Fruit fly (Drosophila melanogaster) whole organism, prepupa: ENCODE measurements around the gene bgm.
A peak's percentile ranks its signal among the peaks of the same experiment; 100 is the strongest.

Experiments used
- CG10631 ChIP-seq: fragments of 200-800 bp; sonication (Bioruptor generic); optimal IDR thresholded peaks from 2 replicates; lab custom pipeline; 2016; ENCODE audit warnings: missing biosample characterization, missing genetic modification characterization
- CG10669 ChIP-seq: fragments of 200-800 bp; sonication (Bioruptor generic); optimal IDR thresholded peaks from 3 replicates; lab custom pipeline; 2018; ENCODE audit warnings: missing biosample characterization, mild to moderate bottlenecking, missing genetic modification characterization, moderate library complexity
- CG16779 ChIP-seq: fragments of 200-800 bp; sonication (Bioruptor generic); optimal IDR thresholded peaks from 3 replicates; lab custom pipeline; 2017; ENCODE audit warnings: missing biosample characterization, mild to moderate bottlenecking, missing genetic modification characterization
- CG6854 ChIP-seq: fragments of 200-800 bp; sonication (Bioruptor generic); optimal IDR thresholded peaks from 2 replicates; lab custom pipeline; 2017; ENCODE audit warnings: missing biosample characterization, mild to moderate bottlenecking, missing genetic modification characterization
- CG8119 ChIP-seq: fragments of 200-800 bp; sonication (Bioruptor generic); IDR thresholded peaks from 3 replicates; pipeline ENCODE4 v1.3.6; 2022; ENCODE audit warnings: missing biosample characterization, missing genetic modification characterization
- CG8632 ChIP-seq: fragments of 200-800 bp; sonication (Bioruptor generic); optimal IDR thresholded peaks from 3 replicates; lab custom pipeline; 2016; ENCODE audit warnings: missing biosample characterization, missing genetic modification characterization
- Ets96B ChIP-seq: fragments of 200-800 bp; optimal IDR thresholded peaks from 2 replicates; lab custom pipeline; 2019; ENCODE audit warnings: missing biosample characterization, mild to moderate bottlenecking, missing genetic modification characterization, moderate library complexity
- Hr38 ChIP-seq: sonication (Bioruptor generic); optimal IDR thresholded peaks from 2 replicates; lab custom pipeline; 2016; ENCODE audit warnings: missing biosample characterization, missing genetic modification characterization
- Lpt ChIP-seq: fragments of 200-800 bp; sonication (Bioruptor generic); optimal IDR thresholded peaks from 3 replicates; lab custom pipeline; 2016; ENCODE audit warnings: missing biosample characterization, missing genetic modification characterization
- OdsH ChIP-seq: fragments of 200-800 bp; sonication (Bioruptor generic); optimal IDR thresholded peaks from 3 replicates; lab custom pipeline; 2016; ENCODE audit warnings: missing biosample characterization, missing genetic modification characterization
- fd59A ChIP-seq: fragments of 200-800 bp; sonication (Bioruptor generic); optimal IDR thresholded peaks from 2 replicates; lab custom pipeline; 2017; ENCODE audit warnings: missing biosample characterization, mild to moderate bottlenecking, missing genetic modification characterization, missing genetic modification reagents
- svp ChIP-seq: fragments of 200-800 bp; sonication (Bioruptor generic); peaks from one replicate; lab custom pipeline; 2016; ENCODE audit warnings: missing biosample characterization, missing genetic modification characterization

DNA sequence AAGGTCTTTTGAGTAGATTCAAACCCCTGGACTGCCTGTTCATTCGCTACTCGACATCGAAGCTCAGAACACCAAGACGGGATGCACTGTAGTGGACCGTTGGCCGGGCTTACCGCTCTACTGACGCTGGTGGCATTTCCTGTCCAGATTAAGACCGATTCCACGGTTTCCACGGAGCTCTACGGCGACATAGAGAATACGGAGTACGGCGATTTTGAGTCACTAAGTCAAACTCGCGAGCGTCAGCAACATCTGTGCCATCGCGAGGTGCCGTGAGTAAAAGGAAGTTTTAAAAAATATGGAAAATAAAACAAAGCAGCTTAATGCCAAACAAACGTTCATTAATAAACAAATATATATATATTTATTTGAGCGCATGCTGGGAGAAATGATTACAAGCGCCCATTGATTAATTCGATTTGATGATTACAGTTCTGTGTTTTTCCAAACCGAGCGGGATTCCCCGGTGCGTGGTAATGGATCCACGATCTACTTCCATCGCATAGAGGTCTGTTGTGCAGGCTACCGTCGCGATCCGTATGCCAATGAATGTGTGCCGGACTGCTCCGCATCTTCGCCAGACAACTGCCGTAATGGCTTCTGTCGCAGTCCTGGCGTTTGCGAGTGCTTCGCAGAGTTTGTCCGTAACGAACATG, 49.2 kb upstream of the bgm start, which contains the start of gene NimB1:
- TF ChIP-seq OdsH (GFP tag; lab: Kevin White, UChicago) (no peak), CG8119 (GFP tag; lab: Robert Waterston, UW) (no peak), CG6854 (no peak), CG16779 (tag; lab: Kevin White, UChicago) (no peak), Lpt (GFP tag; lab: Kevin White, UChicago) (no peak), svp (peak; percentile 71), CG8632 (GFP tag; lab: Kevin White, UChicago) (no peak), CG10669 (GFP tag; lab: Kevin White, UChicago) (no peak), CG10631 (GFP tag; lab: Kevin White, UChicago) (no peak), Hr38 (GFP tag; lab: Kevin White, UChicago) (no peak), fd59A (GFP tag; lab: Kevin White, UChicago) (no peak), Ets96B (tag; lab: Kevin White, UChicago) (no peak)
